Worm (Caenorhabditis elegans): ENCODE data around the gene F25E5.8.
"Not testable (repeated sequence)": the region's sequence is repeated elsewhere in the genome, so short reads cannot be mapped to it uniquely, and the experiment has no call there.

F25E5.8 gene

ce11 chrV:7437538-7437937 lies 1.8 kb downstream of the F25E5.8 start, which contains the start of gene F25E5.9 (continued):
- TF ChIP-seq ceh-82 (tag; optimal IDR thresholded peaks at IDR 0.05) = peak in 1 of 3 experiments; percentile 25

- TF ChIP-seq efl-1 (optimal IDR thresholded peaks at IDR 0.05) (no peak), efl-1 (GFP tag; optimal IDR thresholded peaks at IDR 0.05 in 1 of 2) (peak in 1 of 2 experiments; percentile 58), sup-37 (GFP tag; optimal IDR thresholded peaks at IDR 0.05) (no peak), aly-2 (tag; optimal IDR thresholded peaks at IDR 0.05) (no peak), unc-98 (GFP tag; IDR thresholded peaks at IDR 0.05) (no peak)
Measured at ce11 chrV:7437985-7438384, 2.3 kb downstream of the F25E5.8 start, which contains the start of gene F25E5.16. Gene F25E5.16, plus strand, starts transcription at chrV:7438285.

- TF ChIP-seq efl-1 (optimal IDR thresholded peaks at IDR 0.05) (no peak), efl-1 (GFP tag; optimal IDR thresholded peaks at IDR 0.05 in 1 of 2) (peak in 1 of 2 experiments; percentile 36), unc-62 (GFP tag; optimal IDR thresholded peaks at IDR 0.05) (no peak)
Measured at ce11 chrV:7439807-7440206, 4.1 kb downstream of the F25E5.8 start, which contains the start of gene try-13. Gene try-13, plus strand, starts transcription at chrV:7440107.

- TF ChIP-seq unc-98 (GFP tag; IDR thresholded peaks at IDR 0.05) = peak; percentile 53; the same call in 1 of the 2 replicates
- peak; percentile 75 for TF ChIP-seq mab-9 (GFP tag; IDR thresholded peaks at IDR 0.05)
- TF ChIP-seq ets-5 (GFP tag; IDR thresholded peaks at IDR 0.05) = 0 out of 2 replicates have a peak, but pooled peaks have one; percentile 52
Measured at ce11 chrV:7443480-7443879, 7.8 kb downstream of the F25E5.8 start.

- not testable (repeated sequence) for TF ChIP-seq jun-1, lsy-2, fkh-8 (tag; optimal IDR thresholded peaks at IDR 0.05)
Measured at ce11 chrV:7444331-7444730, 8.6 kb downstream of the F25E5.8 start, which contains the start of gene nhr-141. Gene nhr-141, plus strand, starts transcription at chrV:7444661.

ce11 chrV:7446965-7447364 lies 11.2 kb downstream of the F25E5.8 start, which contains the start of gene F25E5.5:
Gene F25E5.5, plus strand, starts transcription at chrV:7447265.
- TF ChIP-seq zag-1 (tag; optimal IDR thresholded peaks at IDR 0.05) (no peak), blmp-1 (tag; optimal IDR thresholded peaks at IDR 0.05) (peak; percentile 17), ztf-4 (tag; optimal IDR thresholded peaks at IDR 0.05) (no peak), fos-1 (tag; optimal IDR thresholded peaks at IDR 0.05) (no peak)

ce11 chrV:7449303-7449827 lies 13.6 kb downstream of the F25E5.8 start, which contains the start of gene try-12:
Gene try-12, plus strand, starts transcription at chrV:7449353.
- TF ChIP-seq pag-3 (tag; optimal IDR thresholded peaks at IDR 0.05; ENCODE audit: borderline replicate concordance, insufficient read depth) (no peak), efl-1 (optimal IDR thresholded peaks at IDR 0.05) (no peak), efl-1 (GFP tag; optimal IDR thresholded peaks at IDR 0.05 in 1 of 2) (peak in 1 of 2 experiments; percentile 58)

ce11 chrV:7451421-7451820 lies 15.7 kb downstream of the F25E5.8 start, which contains the start of gene try-11:
Gene try-11, plus strand, starts transcription at chrV:7451721.
- no peak for TF ChIP-seq efl-1 (optimal IDR thresholded peaks at IDR 0.05)
- TF ChIP-seq efl-1 (GFP tag; optimal IDR thresholded peaks at IDR 0.05 in 1 of 2) = peak in 1 of 2 experiments; percentile 24
- no peak for TF ChIP-seq fkh-4 (tag; optimal IDR thresholded peaks at IDR 0.05; ENCODE audit: borderline replicate concordance)

ce11 chrV:7454236-7454635 lies 18.5 kb downstream of the F25E5.8 start, which contains the start of gene try-8:
Gene try-8, minus strand, starts transcription at chrV:7454336.
- TF ChIP-seq sptf-1 (tag; optimal IDR thresholded peaks at IDR 0.05) = no peak
- no peak for TF ChIP-seq fkh-4 (tag; optimal IDR thresholded peaks at IDR 0.05; ENCODE audit: borderline replicate concordance)
- no peak for TF ChIP-seq sup-37 (GFP tag; optimal IDR thresholded peaks at IDR 0.05)
- no peak for TF ChIP-seq ceh-90 (tag; optimal IDR thresholded peaks at IDR 0.05)
- TF ChIP-seq nhr-11 (tag; optimal IDR thresholded peaks at IDR 0.05) = no peak
- no peak for TF ChIP-seq zag-1 (tag; optimal IDR thresholded peaks at IDR 0.05)
- TF ChIP-seq mdl-1 (tag; optimal IDR thresholded peaks at IDR 0.05) = no peak
- no peak for TF ChIP-seq tlp-1 (tag; optimal IDR thresholded peaks at IDR 0.05)
- TF ChIP-seq lin-39 (tag; optimal IDR thresholded peaks at IDR 0.05) = no peak
- no peak for TF ChIP-seq nhr-71 (tag; optimal IDR thresholded peaks at IDR 0.05)
- TF ChIP-seq pax-3 (tag; optimal IDR thresholded peaks at IDR 0.05) = no peak
- TF ChIP-seq hpl-2 (GFP tag; optimal IDR thresholded peaks at IDR 0.05) = no peak
- no peak for TF ChIP-seq unc-130 (tag; optimal IDR thresholded peaks at IDR 0.05)
- TF ChIP-seq tbx-2 (tag; optimal IDR thresholded peaks at IDR 0.05) = no peak
- TF ChIP-seq unc-98 (GFP tag; IDR thresholded peaks at IDR 0.05) = no peak
- no peak for TF ChIP-seq F16B12.6 (tag; optimal IDR thresholded peaks at IDR 0.05)
- no peak for TF ChIP-seq egl-13 (tag; optimal IDR thresholded peaks at IDR 0.05)
- no peak for TF ChIP-seq lin-35 (GFP tag; optimal IDR thresholded peaks at IDR 0.05)
- TF ChIP-seq nhr-20 (tag; optimal IDR thresholded peaks at IDR 0.05) = no peak
